Worm (Caenorhabditis elegans) whole organism, L1 larva: ENCODE measurements around the gene exos-7.
A peak's percentile ranks its signal among the peaks of the same experiment; 100 is the strongest.

Source experiments
- C04F5.9 ChIP-seq: sonication (generic microtip); optimal IDR thresholded peaks from 2 replicates; lab custom pipeline; 2016; ENCODE audit warnings: missing genetic modification characterization, missing compliant biosample characterization
- C34B4.2 ChIP-seq: sonication (generic microtip); optimal IDR thresholded peaks from 2 replicates; lab custom pipeline; 2017; ENCODE audit warnings: mild to moderate bottlenecking, missing genetic modification characterization, missing compliant biosample characterization
- alr-1 ChIP-seq: fragments of 200-800 bp; sonication (Bioruptor generic); optimal IDR thresholded peaks from 2 replicates; lab custom pipeline; 2018; ENCODE audit warnings: borderline replicate concordance, mild to moderate bottlenecking, missing genetic modification characterization, missing compliant biosample characterization
- aly-2 ChIP-seq: fragments of 150-350 bp; optimal IDR thresholded peaks from 2 replicates; lab custom pipeline; 2014; ENCODE audit warnings: missing biosample characterization, missing genetic modification characterization
- blmp-1 ChIP-seq: fragments of 150-350 bp; optimal IDR thresholded peaks from 2 replicates; lab custom pipeline; 2014; ENCODE audit warnings: missing biosample characterization, missing genetic modification characterization
- ceh-82 ChIP-seq, 3 experiments: fragments of 150-350 bp in 1 of 3; sonication (generic microtip) in 2 of 3; optimal IDR thresholded peaks; 2 replicates each; lab custom pipeline; 2014 to 2017; ENCODE audit warnings: missing biosample characterization in 3 of 3, missing genetic modification characterization in 3 of 3
- ceh-88 ChIP-seq: fragments of 200-800 bp; sonication (Bioruptor generic); IDR thresholded peaks from 2 replicates; pipeline ENCODE4 v1.3.6; 2022; ENCODE audit warnings: missing genetic modification characterization, missing compliant biosample characterization
- ceh-90 ChIP-seq: sonication (generic microtip); optimal IDR thresholded peaks from 2 replicates; lab custom pipeline; 2016; ENCODE audit warnings: missing genetic modification characterization, missing compliant biosample characterization
- dpl-1 ChIP-seq, 3 experiments: fragments of 150-350 bp in 2 of 3; sonication (generic microtip) in 1 of 3; optimal IDR thresholded peaks; 2 replicates each; lab custom pipeline; 2014 to 2017; ENCODE audit warnings: missing biosample characterization in 3 of 3, missing genetic modification characterization in 3 of 3, missing genetic modification reagents in 3 of 3
- dsc-1 ChIP-seq: sonication (generic microtip); optimal IDR thresholded peaks from 2 replicates; lab custom pipeline; 2016; ENCODE audit warnings: mild to moderate bottlenecking, missing genetic modification characterization, missing compliant biosample characterization
- efl-1 ChIP-seq, 4 experiments: fragments of 150-350 bp; optimal IDR thresholded peaks in 3 of 4; peaks in 1 of 4; 1 replicate in 1 of 4; 2 replicates in 3 of 4; lab custom pipeline; 2014; ENCODE audit warnings: missing biosample characterization in 2 of 4, missing genetic modification characterization in 2 of 4, missing genetic modification reagents in 2 of 4
- efl-3 ChIP-seq: fragments of 200-800 bp; sonication (Bioruptor generic); optimal IDR thresholded peaks from 2 replicates; lab custom pipeline; 2018; ENCODE audit warnings: mild to moderate bottlenecking, missing genetic modification characterization, missing compliant biosample characterization
- egl-13 ChIP-seq: sonication (generic microtip); optimal IDR thresholded peaks from 2 replicates; lab custom pipeline; 2016; ENCODE audit warnings: missing genotype, missing genetic modification reagents, missing genetic modification characterization, missing compliant biosample characterization
- egl-27 ChIP-seq, 2 experiments: fragments of 150-350 bp in 1 of 2; sonication (generic microtip); optimal IDR thresholded peaks; 3 replicates each; lab custom pipeline; 2017 to 2018; ENCODE audit warnings: missing biosample characterization in 2 of 2, missing genetic modification characterization in 2 of 2, missing genetic modification reagents in 2 of 2
- elt-3 ChIP-seq, 6 experiments: fragments of 150-350 bp in 1 of 6; sonication (generic microtip); optimal IDR thresholded peaks; 2 replicates each; lab custom pipeline; 2017 to 2018; ENCODE audit warnings: missing biosample characterization in 6 of 6, missing genetic modification characterization in 6 of 6, inconsistent platforms in 1 of 6
- fkh-10 ChIP-seq: sonication (generic microtip); optimal IDR thresholded peaks from 2 replicates; lab custom pipeline; 2017; ENCODE audit warnings: missing biosample characterization, missing genetic modification reagents, missing genetic modification characterization
- fkh-4 ChIP-seq: sonication (generic microtip); optimal IDR thresholded peaks from 2 replicates; lab custom pipeline; 2016; ENCODE audit warnings: missing compliant biosample characterization, missing genetic modification characterization, borderline replicate concordance
- fkh-8 ChIP-seq: sonication (generic microtip); optimal IDR thresholded peaks from 2 replicates; lab custom pipeline; 2016; ENCODE audit warnings: mild to moderate bottlenecking, missing genetic modification characterization, missing compliant biosample characterization
- fos-1 ChIP-seq: fragments of 150-350 bp; optimal IDR thresholded peaks from 2 replicates; lab custom pipeline; 2014; ENCODE audit warnings: missing biosample characterization, missing genetic modification characterization
- grh-1 ChIP-seq: fragments of 200-800 bp; sonication (Bioruptor generic); IDR thresholded peaks from 2 replicates; pipeline ENCODE4 v1.3.6; 2022; ENCODE audit warnings: missing genetic modification reagents, missing genetic modification characterization, missing compliant biosample characterization
- hlh-4 ChIP-seq: sonication (generic microtip); optimal IDR thresholded peaks from 2 replicates; lab custom pipeline; 2016; ENCODE audit warnings: mild to moderate bottlenecking, missing genetic modification characterization, missing compliant biosample characterization
- isw-1 ChIP-seq: fragments of 200-800 bp; sonication (Bioruptor generic); IDR thresholded peaks from 2 replicates; pipeline ENCODE4 v1.3.6; 2022; ENCODE audit warnings: missing genetic modification characterization, missing compliant biosample characterization
- lin-13 ChIP-seq: fragments of 150-350 bp; optimal IDR thresholded peaks from 2 replicates; lab custom pipeline; 2014; ENCODE audit warnings: missing biosample characterization, missing genetic modification reagents, missing genetic modification characterization
- lin-15B ChIP-seq: fragments of 150-350 bp; sonication (generic microtip); optimal IDR thresholded peaks from 3 replicates; lab custom pipeline; 2014; ENCODE audit warnings: missing biosample characterization, missing genetic modification characterization
- lin-35 ChIP-seq, 2 experiments: fragments of 150-350 bp; optimal IDR thresholded peaks; 2 replicates each; lab custom pipeline; 2014; ENCODE audit warnings: missing biosample characterization in 2 of 2, missing genetic modification characterization in 2 of 2, missing genetic modification reagents in 2 of 2
- lir-3 ChIP-seq: sonication (generic microtip); optimal IDR thresholded peaks from 2 replicates; lab custom pipeline; 2016; ENCODE audit warnings: mild to moderate bottlenecking, missing genetic modification characterization, moderate library complexity, missing compliant biosample characterization; ENCODE audit not compliant: poor library complexity
- lsy-2 ChIP-seq, 2 experiments: fragments of 150-350 bp; optimal IDR thresholded peaks; 2 replicates each; lab custom pipeline; 2014; ENCODE audit warnings: missing biosample characterization in 2 of 2, missing genetic modification characterization in 2 of 2
- mab-9 ChIP-seq: fragments of 200-800 bp; sonication (Bioruptor generic); IDR thresholded peaks from 2 replicates; pipeline ENCODE4 v1.3.6; 2022; ENCODE audit warnings: missing genetic modification reagents, missing genetic modification characterization, missing compliant biosample characterization
- mdl-1 ChIP-seq, 2 experiments: fragments of 150-350 bp; optimal IDR thresholded peaks; 2 replicates each; lab custom pipeline; 2014 to 2017; ENCODE audit warnings: missing biosample characterization in 2 of 2, missing genetic modification characterization in 2 of 2, inconsistent platforms in 1 of 2
- mef-2 ChIP-seq: fragments of 150-350 bp; optimal IDR thresholded peaks from 2 replicates; lab custom pipeline; 2014; ENCODE audit warnings: missing biosample characterization, missing genetic modification characterization
- nhr-19 ChIP-seq: fragments of 200-800 bp; sonication (Bioruptor generic); conservative IDR thresholded peaks from 2 replicates; pipeline ENCODE4 v1.3.6; 2022; ENCODE audit warnings: missing genetic modification characterization, missing compliant biosample characterization
- nhr-28 ChIP-seq: fragments of 150-350 bp; optimal IDR thresholded peaks from 2 replicates; lab custom pipeline; 2014; ENCODE audit warnings: missing biosample characterization, missing genetic modification characterization
- nhr-71 ChIP-seq: sonication (generic microtip); optimal IDR thresholded peaks from 2 replicates; lab custom pipeline; 2016; ENCODE audit warnings: mild to moderate bottlenecking, missing genetic modification characterization, moderate library complexity, missing compliant biosample characterization
- nhr-76 ChIP-seq: sonication (generic microtip); optimal IDR thresholded peaks from 2 replicates; lab custom pipeline; 2017; ENCODE audit warnings: missing biosample characterization, missing genetic modification characterization
- nhr-77 ChIP-seq: fragments of 150-350 bp; optimal IDR thresholded peaks from 2 replicates; lab custom pipeline; 2014; ENCODE audit warnings: missing biosample characterization, missing genetic modification characterization
- nhr-84 ChIP-seq: sonication (generic microtip); optimal IDR thresholded peaks from 2 replicates; lab custom pipeline; 2017; ENCODE audit warnings: missing biosample characterization, missing genetic modification characterization
- nhr-85 ChIP-seq: sonication (generic microtip); peaks from one replicate; lab custom pipeline; 2016; ENCODE audit warnings: missing genetic modification characterization, inconsistent platforms, missing compliant biosample characterization
- nhr-90 ChIP-seq: sonication (generic microtip); optimal IDR thresholded peaks from 2 replicates; lab custom pipeline; 2016; ENCODE audit warnings: mild to moderate bottlenecking, missing genetic modification characterization, missing compliant biosample characterization; ENCODE audit not compliant: poor library complexity
- pag-3 ChIP-seq: sonication (generic microtip); optimal IDR thresholded peaks from 2 replicates; lab custom pipeline; 2017; ENCODE audit warnings: missing genetic modification characterization, mild to moderate bottlenecking, missing compliant biosample characterization, antibody characterized with exemption, borderline replicate concordance; ENCODE audit not compliant: insufficient read depth
- pax-3 ChIP-seq: fragments of 200-800 bp; sonication (Bioruptor generic); optimal IDR thresholded peaks from 2 replicates; lab custom pipeline; 2018; ENCODE audit warnings: mild to moderate bottlenecking, missing genetic modification characterization, moderate library complexity, missing compliant biosample characterization
- rnt-1 ChIP-seq: sonication (generic microtip); optimal IDR thresholded peaks from 2 replicates; lab custom pipeline; 2016; ENCODE audit warnings: mild to moderate bottlenecking, missing genetic modification characterization, moderate library complexity, missing compliant biosample characterization
- skn-1 ChIP-seq: fragments of 150-350 bp; optimal IDR thresholded peaks from 2 replicates; lab custom pipeline; 2014; ENCODE audit warnings: missing biosample characterization, missing genetic modification characterization
- snpc-4 ChIP-seq: fragments of 150-350 bp; optimal IDR thresholded peaks from 2 replicates; lab custom pipeline; 2014; ENCODE audit warnings: missing biosample characterization, missing genetic modification characterization
- snu-23 ChIP-seq: sonication (generic microtip); optimal IDR thresholded peaks from 2 replicates; lab custom pipeline; 2016; ENCODE audit warnings: missing genetic modification characterization, missing compliant biosample characterization
- sup-37 ChIP-seq: fragments of 200-800 bp; sonication (Bioruptor generic); optimal IDR thresholded peaks from 2 replicates; lab custom pipeline; 2018; ENCODE audit warnings: mild to moderate bottlenecking, missing genetic modification characterization, missing compliant biosample characterization
- swsn-7 ChIP-seq: sonication (generic microtip); optimal IDR thresholded peaks from 2 replicates; lab custom pipeline; 2016; ENCODE audit warnings: missing genetic modification characterization, missing compliant biosample characterization
- tlp-1 ChIP-seq: fragments of 150-350 bp; optimal IDR thresholded peaks from 2 replicates; lab custom pipeline; 2014; ENCODE audit warnings: missing biosample characterization, missing genetic modification characterization
- unc-30 ChIP-seq: sonication (generic microtip); optimal IDR thresholded peaks from 2 replicates; lab custom pipeline; 2017; ENCODE audit warnings: missing biosample characterization, missing genetic modification characterization
- unc-62 ChIP-seq: fragments of 150-350 bp; optimal IDR thresholded peaks from 2 replicates; lab custom pipeline; 2014; ENCODE audit warnings: missing biosample characterization, missing genetic modification reagents, missing genetic modification characterization
- xbp-1 ChIP-seq: sonication (generic microtip); optimal IDR thresholded peaks from 2 replicates; lab custom pipeline; 2016; ENCODE audit warnings: missing genetic modification characterization, missing compliant biosample characterization
- ztf-11 ChIP-seq, 2 experiments: sonication (generic microtip); optimal IDR thresholded peaks; 2 replicates each; lab custom pipeline; 2016 to 2017; ENCODE audit warnings: missing genetic modification characterization in 2 of 2, missing biosample characterization in 1 of 2, missing compliant biosample characterization in 1 of 2
- ztf-4 ChIP-seq: fragments of 150-350 bp; optimal IDR thresholded peaks from 2 replicates; lab custom pipeline; 2014; ENCODE audit warnings: missing biosample characterization, missing genetic modification characterization

The exos-7 gene

ce11 chrV:20828820-20829219 is 9.8 kb upstream of the exos-7 start, which contains the start of gene sbt-1:
sbt-1 (minus strand) TSS chrV:20828881.
- TF ChIP-seq alr-1 (no peak), skn-1 (tag; lab: Kevin White, UChicago) (peak; percentile 11), C34B4.2 (tag; lab: Kevin White, UChicago) (no peak), isw-1 (GFP tag; lab: Robert Waterston, UW) (peak; percentile 69), lsy-2 (tag; optimal IDR thresholded peaks at IDR 0.05; lab: Kevin White, UChicago) (peak; percentile 46 to 79), lir-3 (tag; lab: Kevin White, UChicago) (peak; percentile 0), unc-62 (GFP tag; lab: Kevin White, UChicago) (no peak), rnt-1 (tag; lab: Kevin White, UChicago) (no peak), nhr-71 (tag; lab: Kevin White, UChicago) (peak; percentile 75), egl-27 (tag; optimal IDR thresholded peaks at IDR 0.05; lab: Kevin White, UChicago) (no peak), fos-1 (peak; percentile 37), lin-13 (GFP tag; lab: Kevin White, UChicago) (peak; percentile 27), unc-30 (tag; lab: Kevin White, UChicago) (no peak), dsc-1 (tag; lab: Kevin White, UChicago) (peak; percentile 38), ztf-4 (no peak), ceh-90 (tag; lab: Kevin White, UChicago) (no peak), fkh-8 (tag; lab: Kevin White, UChicago) (peak; percentile 93), pag-3 (no peak), elt-3 (tag; optimal IDR thresholded peaks at IDR 0.05; lab: Kevin White, UChicago) (no peak), efl-3 (GFP tag; lab: Kevin White, UChicago) (no peak), nhr-76 (tag; lab: Kevin White, UChicago) (no peak), C04F5.9 (no peak), snpc-4 (tag; lab: Kevin White, UChicago) (peak; percentile 18), mdl-1 (tag; optimal IDR thresholded peaks at IDR 0.05; lab: Kevin White, UChicago) (peak in 1 of 2 experiments; percentile 45), fkh-4 (tag; lab: Kevin White, UChicago) (no peak), ceh-88 (GFP tag; lab: Robert Waterston, UW) (no peak), ceh-82 (tag; optimal IDR thresholded peaks at IDR 0.05; lab: Kevin White, UChicago) (peak; percentile 58 to 85 (median 61)), blmp-1 (no peak), egl-13 (peak; percentile 30), lin-15B (tag; lab: Kevin White, UChicago) (peak; percentile 23), efl-1 (optimal IDR thresholded peaks at IDR 0.05; lab: Kevin White, UChicago) (peak; percentile 49 to 64), efl-1 (GFP tag; optimal IDR thresholded peaks at IDR 0.05 in 1 of 2; lab: Kevin White, UChicago) (peak in 1 of 2 experiments; percentile 7), nhr-28 (tag; lab: Kevin White, UChicago) (no peak), tlp-1 (tag; lab: Kevin White, UChicago) (no peak), nhr-77 (tag; lab: Kevin White, UChicago) (no peak), lin-35 (GFP tag; optimal IDR thresholded peaks at IDR 0.05; lab: Kevin White, UChicago) (peak in 1 of 2 experiments; percentile 63), fkh-10 (peak; percentile 75), nhr-85 (tag; lab: Kevin White, UChicago) (no peak), grh-1 (GFP tag; lab: Robert Waterston, UW) (no peak), nhr-90 (tag; lab: Kevin White, UChicago) (no peak), ztf-11 (tag; optimal IDR thresholded peaks at IDR 0.05; lab: Kevin White, UChicago) (no peak), aly-2 (tag; lab: Kevin White, UChicago) (peak; percentile 2), snu-23 (GFP tag; lab: Kevin White, UChicago) (peak; percentile 64), mef-2 (no peak), pax-3 (peak; percentile 62), sup-37 (GFP tag; lab: Kevin White, UChicago) (no peak), xbp-1 (tag; lab: Kevin White, UChicago) (peak; percentile 23), dpl-1 (GFP tag; optimal IDR thresholded peaks at IDR 0.05; lab: Kevin White, UChicago) (peak in 2 of 3 experiments; percentile 22 to 38), mab-9 (GFP tag; lab: Robert Waterston, UW) (no peak), swsn-7 (tag; lab: Kevin White, UChicago) (peak; percentile 78), hlh-4 (no peak), nhr-19 (GFP tag; lab: Robert Waterston, UW) (peak; percentile 12; the same call in 1 of the 2 replicates), nhr-84 (tag; lab: Kevin White, UChicago) (no peak)
